Worm (Caenorhabditis elegans): ENCODE measurements around the gene gad-1.

- no peak for TF ChIP-seq sptf-1 (tag; optimal IDR thresholded peaks at IDR 0.05)
- TF ChIP-seq nhr-237 (tag; optimal IDR thresholded peaks at IDR 0.05) = no peak
- TF ChIP-seq ztf-11 (tag; optimal IDR thresholded peaks at IDR 0.05) = no peak
These were observed 5.9 kb downstream of the gad-1 start for ce11 chrV:6427433-6427832.

Measured in whole organism, mixed stage, embryonic.